Worm (Caenorhabditis elegans): Measurements from ENCODE around the gene metr-1.
A peak's percentile ranks its signal among the peaks of the same experiment; 100 is the strongest.
"Not testable (repeated sequence)": the region's sequence is repeated elsewhere in the genome, so short reads cannot be mapped to it uniquely, and the experiment has no call there.

The metr-1 gene

DNA sequence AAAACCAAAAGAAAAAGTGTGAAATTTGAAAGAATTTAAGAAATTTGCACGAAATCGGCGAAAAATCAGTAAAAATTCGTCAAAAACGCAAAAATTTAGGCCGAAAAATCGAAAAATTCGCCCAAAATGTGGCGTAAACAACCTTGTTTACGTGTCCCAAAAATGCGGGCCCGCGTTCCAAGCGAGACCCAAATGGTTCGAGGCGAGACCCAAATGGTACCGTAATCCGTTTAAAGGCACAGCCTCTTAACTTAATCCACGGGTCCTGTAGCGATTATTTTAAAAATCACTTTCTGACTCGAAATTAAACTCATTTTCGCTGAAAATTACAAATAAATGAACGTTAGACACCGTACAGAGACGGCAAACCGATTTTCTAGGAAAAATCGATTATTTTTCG lies 9.0 kb downstream of the metr-1 start:
- TF ChIP-seq unc-39 (tag; optimal IDR thresholded peaks at IDR 0.05) = no peak
- no peak for TF ChIP-seq ama-1 (optimal IDR thresholded peaks at IDR 0.05)
- TF ChIP-seq tbx-2 (tag; optimal IDR thresholded peaks at IDR 0.05) = no peak
- no peak for TF ChIP-seq nhr-25 (tag; optimal IDR thresholded peaks at IDR 0.05)
- no peak for TF ChIP-seq ZK546.5 (tag; optimal IDR thresholded peaks at IDR 0.05)
- no peak for TF ChIP-seq unc-62 (GFP tag; optimal IDR thresholded peaks at IDR 0.05)
- TF ChIP-seq nhr-43 (tag; optimal IDR thresholded peaks at IDR 0.05; ENCODE audit: poor library complexity, severe bottlenecking) = no peak
- TF ChIP-seq R02D3.7 (tag; optimal IDR thresholded peaks at IDR 0.05) = no peak
- no peak for TF ChIP-seq pha-4 (tag; optimal IDR thresholded peaks at IDR 0.05)
- TF ChIP-seq nhr-23 (tag; optimal IDR thresholded peaks at IDR 0.05) = no peak
- no peak for TF ChIP-seq sea-2 (GFP tag; optimal IDR thresholded peaks at IDR 0.05)
- TF ChIP-seq nhr-12 (tag; optimal IDR thresholded peaks at IDR 0.05) = no peak
- no peak for TF ChIP-seq lin-39 (tag; optimal IDR thresholded peaks at IDR 0.05)
- TF ChIP-seq elt-1 (tag; optimal IDR thresholded peaks at IDR 0.05) = no peak
- no peak for TF ChIP-seq lsy-12 (tag; optimal IDR thresholded peaks at IDR 0.05)
- no peak for TF ChIP-seq ztf-11 (tag; optimal IDR thresholded peaks at IDR 0.05)
- no peak for TF ChIP-seq fkh-2 (tag; optimal IDR thresholded peaks at IDR 0.05)

DNA sequence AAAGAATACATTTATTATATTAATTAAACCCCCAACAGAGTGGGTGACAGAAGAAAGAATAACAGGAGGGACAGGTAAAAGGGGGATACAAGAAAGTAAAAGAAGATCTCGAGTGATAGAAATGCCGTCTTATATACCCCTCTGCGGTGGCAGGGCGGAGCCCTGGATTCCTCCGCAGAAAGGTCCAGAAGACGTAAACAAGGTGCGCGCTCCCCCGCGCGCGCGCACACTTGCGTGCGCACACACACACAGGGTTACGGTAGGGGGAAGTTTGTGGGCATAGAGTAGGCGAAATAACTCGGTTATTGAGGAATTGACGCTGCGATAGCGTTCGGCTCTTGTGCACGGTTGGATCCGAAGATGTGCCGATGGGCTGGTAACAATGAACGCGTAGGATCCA lies 15.6 kb downstream of the metr-1 start, which contains the start of gene R03D7.15:
TSS of gene R03D7.15 (plus strand) at position 299 of the 400 bp plus-strand sequence.
- TF ChIP-seq nfya-1 (tag; optimal IDR thresholded peaks at IDR 0.05; ENCODE audit: insufficient read depth); nhr-23 (tag; optimal IDR thresholded peaks at IDR 0.05); daf-12 (tag; optimal IDR thresholded peaks at IDR 0.05): not testable (repeated sequence)

DNA sequence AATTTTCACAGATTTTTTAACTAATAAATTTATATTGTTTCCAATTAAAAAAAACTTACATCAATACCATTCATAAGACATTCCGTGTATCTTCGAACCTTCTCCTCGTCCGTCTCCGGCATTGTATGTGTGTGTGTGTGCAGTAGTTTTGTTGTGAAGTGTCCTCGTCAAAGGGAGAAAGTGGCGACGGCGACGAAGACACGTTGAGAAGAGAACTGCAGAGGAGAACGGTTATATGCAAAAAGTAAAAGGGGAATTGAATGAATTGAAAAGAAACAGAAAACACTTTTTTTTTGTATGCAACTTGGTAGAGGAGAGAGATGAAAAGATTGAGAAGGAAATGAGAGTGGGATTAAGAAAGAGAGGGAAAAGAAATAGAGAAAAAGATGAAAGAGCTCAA lies 19.1 kb downstream of the metr-1 start:
- TF ChIP-seq elt-1 (tag; optimal IDR thresholded peaks at IDR 0.05) (no peak), nhr-43 (tag; optimal IDR thresholded peaks at IDR 0.05; ENCODE audit: poor library complexity, severe bottlenecking) (no peak), unc-62 (GFP tag; optimal IDR thresholded peaks at IDR 0.05) (no peak), snpc-4 (tag; optimal IDR thresholded peaks at IDR 0.05) (no peak), sea-2 (GFP tag; optimal IDR thresholded peaks at IDR 0.05) (no peak), nhr-23 (tag; optimal IDR thresholded peaks at IDR 0.05) (no peak), nhr-12 (tag; optimal IDR thresholded peaks at IDR 0.05) (no peak), pha-4 (tag; optimal IDR thresholded peaks at IDR 0.05) (no peak), mml-1 (tag; optimal IDR thresholded peaks at IDR 0.05) (no peak), nfya-1 (tag; optimal IDR thresholded peaks at IDR 0.05; ENCODE audit: insufficient read depth) (no peak)

DNA sequence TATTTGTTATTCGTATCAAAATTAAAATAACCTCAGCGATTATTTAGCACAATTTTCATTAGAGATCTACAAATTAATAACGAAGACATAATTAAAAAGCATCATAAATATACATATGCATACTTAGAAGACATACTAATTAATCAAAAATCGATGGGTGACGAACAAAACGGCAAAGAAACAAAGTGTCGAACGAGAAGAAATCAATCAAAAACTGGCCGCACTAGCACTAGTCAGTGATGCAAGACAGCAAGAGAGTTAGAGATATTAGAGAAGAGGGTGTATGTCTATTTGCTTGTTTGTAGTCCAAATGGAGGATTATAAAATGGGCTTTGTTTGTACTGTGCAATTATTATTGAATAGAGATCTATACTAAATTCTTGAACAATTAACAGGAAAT lies 20.5 kb downstream of the metr-1 start:
- TF ChIP-seq nhr-25 (tag; optimal IDR thresholded peaks at IDR 0.05) (no peak), zag-1 (tag; optimal IDR thresholded peaks at IDR 0.05) (no peak), lin-15B (tag; optimal IDR thresholded peaks at IDR 0.05) (no peak), ceh-16 (tag; optimal IDR thresholded peaks at IDR 0.05) (no peak), pha-4 (tag; optimal IDR thresholded peaks at IDR 0.05) (peak; percentile 28), egl-5 (tag; optimal IDR thresholded peaks at IDR 0.05) (no peak), nhr-23 (tag; optimal IDR thresholded peaks at IDR 0.05) (peak; percentile 5), eor-1 (tag; optimal IDR thresholded peaks at IDR 0.05) (no peak), ceh-9 (tag; optimal IDR thresholded peaks at IDR 0.05) (no peak), ceh-28 (tag; optimal IDR thresholded peaks at IDR 0.05) (no peak), unc-62 (GFP tag; optimal IDR thresholded peaks at IDR 0.05) (no peak), egl-27 (tag; optimal IDR thresholded peaks at IDR 0.05) (no peak), elt-1 (tag; optimal IDR thresholded peaks at IDR 0.05) (no peak), snpc-4 (tag; optimal IDR thresholded peaks at IDR 0.05) (peak; percentile 20), ZK546.5 (tag; optimal IDR thresholded peaks at IDR 0.05) (no peak), nhr-12 (tag; optimal IDR thresholded peaks at IDR 0.05) (no peak), jun-1 (tag; optimal IDR thresholded peaks at IDR 0.05) (no peak), nhr-76 (tag; optimal IDR thresholded peaks at IDR 0.05) (no peak), ama-1 (optimal IDR thresholded peaks at IDR 0.05) (no peak), nhr-28 (tag; optimal IDR thresholded peaks at IDR 0.05) (no peak), aly-2 (tag; optimal IDR thresholded peaks at IDR 0.05) (no peak), hmg-11 (tag; optimal IDR thresholded peaks at IDR 0.05) (peak; percentile 13), R02D3.7 (tag; optimal IDR thresholded peaks at IDR 0.05) (no peak), nhr-11 (tag; optimal IDR thresholded peaks at IDR 0.05) (no peak), nhr-43 (tag; optimal IDR thresholded peaks at IDR 0.05; ENCODE audit: poor library complexity, severe bottlenecking) (no peak), skn-1 (tag; optimal IDR thresholded peaks at IDR 0.05) (no peak), nfya-1 (tag; optimal IDR thresholded peaks at IDR 0.05; ENCODE audit: insufficient read depth) (peak; percentile 59), sea-2 (GFP tag; optimal IDR thresholded peaks at IDR 0.05) (no peak), lin-39 (tag; optimal IDR thresholded peaks at IDR 0.05) (peak; percentile 65), mml-1 (tag; optimal IDR thresholded peaks at IDR 0.05) (no peak), nhr-67 (tag; optimal IDR thresholded peaks at IDR 0.05) (no peak), mdl-1 (tag; optimal IDR thresholded peaks at IDR 0.05) (no peak)
